Fruit fly (Drosophila melanogaster) whole organism, embryonic: ENCODE data around the gene CG17572.

ENCODE experiments used
- Antp ChIP-seq: fragments of 200-800 bp; sonication (Bioruptor generic); optimal IDR thresholded peaks from 3 replicates; lab custom pipeline; 2016; ENCODE audit warnings: missing biosample characterization, missing genetic modification characterization
- Atf3 ChIP-seq: fragments of 200-800 bp; sonication (Bioruptor generic); optimal IDR thresholded peaks from 3 replicates; lab custom pipeline; 2016; ENCODE audit warnings: missing biosample characterization, missing genetic modification characterization
- B-H1 ChIP-seq: fragments of 200-800 bp; sonication (Bioruptor generic); IDR thresholded peaks from 3 replicates; pipeline ENCODE4 v1.3.6; 2022; ENCODE audit warnings: missing biosample characterization, missing genetic modification characterization
- Bdp1 ChIP-seq: fragments of 200-800 bp; sonication (Bioruptor generic); optimal IDR thresholded peaks from 3 replicates; lab custom pipeline; 2016; ENCODE audit warnings: missing biosample characterization, missing genetic modification characterization
- BtbVII ChIP-seq: fragments of 200-800 bp; sonication (Bioruptor generic); optimal IDR thresholded peaks from 3 replicates; lab custom pipeline; 2017; ENCODE audit warnings: missing biosample characterization, mild to moderate bottlenecking, missing genetic modification characterization
- CG10274 ChIP-seq: fragments of 200-800 bp; sonication (Bioruptor generic); optimal IDR thresholded peaks from 3 replicates; lab custom pipeline; 2017; ENCODE audit warnings: missing biosample characterization, mild to moderate bottlenecking, missing genetic modification characterization
- CG11085 ChIP-seq: fragments of 200-800 bp; sonication (Bioruptor generic); IDR thresholded peaks from 2 replicates; pipeline ENCODE4 v1.3.6; 2022; ENCODE audit warnings: missing biosample characterization, missing genetic modification characterization
- CG12104 ChIP-seq: fragments of 200-800 bp; sonication (Bioruptor generic); optimal IDR thresholded peaks from 3 replicates; lab custom pipeline; 2016; ENCODE audit warnings: missing biosample characterization, missing genetic modification characterization
- CG12769 ChIP-seq: fragments of 200-800 bp; sonication (Bioruptor generic); optimal IDR thresholded peaks from 2 replicates; lab custom pipeline; 2019; ENCODE audit warnings: missing biosample characterization, mild to moderate bottlenecking, missing genetic modification characterization, moderate library complexity
- CG13123 ChIP-seq: fragments of 200-800 bp; sonication (Bioruptor generic); optimal IDR thresholded peaks from 2 replicates; lab custom pipeline; 2016; ENCODE audit warnings: missing biosample characterization, missing genetic modification characterization
- CG13287 ChIP-seq: fragments of 200-800 bp; sonication (Bioruptor generic); IDR thresholded peaks from 2 replicates; pipeline ENCODE4 v1.3.6; 2022; ENCODE audit warnings: missing biosample characterization, missing genetic modification characterization; ENCODE audit not compliant: partially characterized antibody
- CG14014 ChIP-seq: fragments of 200-800 bp; sonication (Bioruptor generic); IDR thresholded peaks from 2 replicates; pipeline ENCODE4 v1.3.6; 2022; ENCODE audit warnings: missing biosample characterization, missing genetic modification characterization
- CG14050 ChIP-seq: fragments of 200-800 bp; sonication (Bioruptor generic); IDR thresholded peaks from 3 replicates; pipeline ENCODE4 v1.3.6; 2022; ENCODE audit warnings: missing biosample characterization, missing genetic modification characterization
- CG14860 ChIP-seq: fragments of 200-800 bp; sonication (Bioruptor generic); IDR thresholded peaks from 3 replicates; pipeline ENCODE4 v1.3.6; 2022; ENCODE audit warnings: missing biosample characterization, missing genetic modification characterization; ENCODE audit not compliant: partially characterized antibody
- CG15269 ChIP-seq: fragments of 200-800 bp; sonication (Bioruptor generic); optimal IDR thresholded peaks from 2 replicates; lab custom pipeline; 2018; ENCODE audit warnings: missing biosample characterization, mild to moderate bottlenecking, missing genetic modification characterization, moderate library complexity
- CG15696 ChIP-seq: fragments of 200-800 bp; sonication (Bioruptor generic); optimal IDR thresholded peaks from 2 replicates; lab custom pipeline; 2019; ENCODE audit warnings: missing biosample characterization, mild to moderate bottlenecking, missing genetic modification characterization, moderate library complexity
- CG2116 ChIP-seq: fragments of 200-800 bp; sonication (Bioruptor generic); optimal IDR thresholded peaks from 3 replicates; lab custom pipeline; 2018; ENCODE audit warnings: missing biosample characterization, mild to moderate bottlenecking, missing genetic modification characterization
- CG31441 ChIP-seq: fragments of 200-800 bp; sonication (Bioruptor generic); IDR thresholded peaks from 2 replicates; pipeline ENCODE4 v1.3.6; 2022; ENCODE audit warnings: missing biosample characterization, missing genetic modification characterization
- CG5245 ChIP-seq: fragments of 200-800 bp; sonication (Bioruptor generic); optimal IDR thresholded peaks from 3 replicates; lab custom pipeline; 2016; ENCODE audit warnings: missing biosample characterization, missing genetic modification characterization
- CG7745 ChIP-seq: fragments of 200-800 bp; sonication (Bioruptor generic); optimal IDR thresholded peaks from 2 replicates; lab custom pipeline; 2018; ENCODE audit warnings: missing biosample characterization, mild to moderate bottlenecking, missing genetic modification characterization, moderate library complexity
- D19A ChIP-seq: fragments of 200-800 bp; optimal IDR thresholded peaks from 3 replicates; lab custom pipeline; 2019; ENCODE audit warnings: missing biosample characterization, mild to moderate bottlenecking, missing genetic modification characterization, moderate library complexity
- Fer1 ChIP-seq: fragments of 200-800 bp; sonication (Bioruptor generic); optimal IDR thresholded peaks from 2 replicates; lab custom pipeline; 2017; ENCODE audit warnings: missing biosample characterization, mild to moderate bottlenecking, missing genetic modification characterization
- HLHmδ ChIP-seq: fragments of 200-800 bp; sonication (Bioruptor generic); optimal IDR thresholded peaks from 2 replicates; lab custom pipeline; 2018; ENCODE audit warnings: missing biosample characterization, mild to moderate bottlenecking, missing genetic modification characterization, moderate library complexity
- Hmx ChIP-seq: fragments of 200-800 bp; sonication (Bioruptor generic); optimal IDR thresholded peaks from 2 replicates; lab custom pipeline; 2016; ENCODE audit warnings: missing biosample characterization, missing genetic modification characterization
- Hr3 ChIP-seq: fragments of 200-800 bp; sonication (Bioruptor generic); optimal IDR thresholded peaks from 3 replicates; lab custom pipeline; 2016; ENCODE audit warnings: missing biosample characterization, missing genetic modification characterization
- NfI ChIP-seq: fragments of 200-800 bp; sonication (Bioruptor generic); optimal IDR thresholded peaks from 3 replicates; lab custom pipeline; 2018; ENCODE audit warnings: missing biosample characterization, mild to moderate bottlenecking, missing genetic modification characterization, moderate library complexity
- Optix ChIP-seq: fragments of 200-800 bp; sonication (Bioruptor generic); IDR thresholded peaks from 3 replicates; pipeline ENCODE4 v1.3.6; 2022; ENCODE audit warnings: missing biosample characterization, missing genetic modification characterization
- Pdp1 ChIP-seq, 2 experiments: fragments of 200-800 bp; sonication (Bioruptor generic); optimal IDR thresholded peaks; 3 replicates each; lab custom pipeline; 2016; ENCODE audit warnings: missing biosample characterization in 2 of 2, missing genetic modification characterization in 2 of 2, mild to moderate bottlenecking in 1 of 2, moderate library complexity in 1 of 2
- ac ChIP-seq: fragments of 200-800 bp; sonication (Bioruptor generic); optimal IDR thresholded peaks from 3 replicates; lab custom pipeline; 2017; ENCODE audit warnings: missing biosample characterization, mild to moderate bottlenecking, missing genetic modification characterization
- aop ChIP-seq: fragments of 200-800 bp; sonication (Bioruptor generic); IDR thresholded peaks from 2 replicates; pipeline ENCODE4 v1.3.6; 2022; ENCODE audit warnings: missing biosample characterization, missing genetic modification characterization
- chif ChIP-seq, 2 experiments: fragments of 200-800 bp; sonication (Bioruptor generic); optimal IDR thresholded peaks; 3 replicates each; lab custom pipeline; 2016; ENCODE audit warnings: missing biosample characterization in 2 of 2, missing genetic modification characterization in 2 of 2
- chm ChIP-seq: fragments of 200-800 bp; sonication (Bioruptor generic); IDR thresholded peaks from 2 replicates; pipeline ENCODE4 v1.3.6; 2022; ENCODE audit warnings: missing biosample characterization, missing genetic modification characterization
- chn ChIP-seq: fragments of 200-800 bp; sonication (Bioruptor generic); optimal IDR thresholded peaks from 2 replicates; lab custom pipeline; 2016; ENCODE audit warnings: missing biosample characterization, missing genetic modification characterization
- corto ChIP-seq: fragments of 200-800 bp; sonication (Bioruptor generic); optimal IDR thresholded peaks from 2 replicates; lab custom pipeline; 2016; ENCODE audit warnings: missing biosample characterization, mild to moderate bottlenecking, missing genetic modification characterization, moderate library complexity
- cwo ChIP-seq: fragments of 200-800 bp; sonication (Bioruptor generic); optimal IDR thresholded peaks from 3 replicates; lab custom pipeline; 2017; ENCODE audit warnings: missing biosample characterization, missing genetic modification characterization, mild to moderate bottlenecking, moderate library complexity, missing genetic modification reagents
- dan ChIP-seq: fragments of 200-800 bp; sonication (Bioruptor generic); IDR thresholded peaks from 2 replicates; pipeline ENCODE4 v1.3.6; 2022; ENCODE audit warnings: missing biosample characterization, missing genetic modification characterization
- dm ChIP-seq: fragments of 200-800 bp; sonication (Bioruptor generic); optimal IDR thresholded peaks from 3 replicates; lab custom pipeline; 2016; ENCODE audit warnings: missing biosample characterization, missing genetic modification characterization
- ems ChIP-seq: fragments of 200-800 bp; sonication (Bioruptor generic); optimal IDR thresholded peaks from 3 replicates; lab custom pipeline; 2016; ENCODE audit warnings: missing biosample characterization, missing genetic modification characterization
- fru ChIP-seq: fragments of >200 bp; optimal IDR thresholded peaks from 2 replicates; lab custom pipeline; 2017
- h ChIP-seq: fragments of >200 bp; optimal IDR thresholded peaks from 2 replicates; lab custom pipeline; 2017
- jing ChIP-seq: fragments of 200-800 bp; sonication (Bioruptor generic); optimal IDR thresholded peaks from 2 replicates; lab custom pipeline; 2018; ENCODE audit warnings: missing biosample characterization, mild to moderate bottlenecking, missing genetic modification characterization
- nerfin-2 ChIP-seq: fragments of 200-800 bp; sonication (Bioruptor generic); IDR thresholded peaks from 2 replicates; pipeline ENCODE4 v1.3.6; 2022; ENCODE audit warnings: missing biosample characterization, missing genetic modification characterization; ENCODE audit not compliant: partially characterized antibody
- prd ChIP-seq, 3 experiments: fragments of >200 bp in 2 of 3; fragments of 200-800 bp in 1 of 3; sonication (Bioruptor generic) in 1 of 3; optimal IDR thresholded peaks in 2 of 3; IDR thresholded peaks in 1 of 3; 2 replicates in 2 of 3; 3 replicates in 1 of 3; pipeline versions ENCODE4 v1.3.6 to Lab custom; 2017 to 2022; ENCODE audit warnings: missing biosample characterization in 1 of 3, missing genetic modification characterization in 1 of 3
- salm ChIP-seq: fragments of 200-800 bp; sonication (Bioruptor generic); optimal IDR thresholded peaks from 2 replicates; lab custom pipeline; 2018; ENCODE audit warnings: missing biosample characterization, mild to moderate bottlenecking, missing genetic modification characterization
- scrt ChIP-seq: fragments of 200-800 bp; sonication (Bioruptor generic); optimal IDR thresholded peaks from 2 replicates; lab custom pipeline; 2018; ENCODE audit warnings: missing biosample characterization, mild to moderate bottlenecking, missing genetic modification characterization, moderate library complexity
- tio ChIP-seq: fragments of 200-800 bp; sonication (Bioruptor generic); optimal IDR thresholded peaks from 2 replicates; lab custom pipeline; 2017; ENCODE audit warnings: missing biosample characterization, missing genetic modification characterization, inconsistent platforms
- tx ChIP-seq: fragments of 200-800 bp; sonication (Bioruptor generic); optimal IDR thresholded peaks from 2 replicates; lab custom pipeline; 2016; ENCODE audit warnings: missing biosample characterization, missing genetic modification characterization
- vfl ChIP-seq: fragments of 200-800 bp; sonication (Bioruptor generic); optimal IDR thresholded peaks from 2 replicates; lab custom pipeline; 2016; ENCODE audit warnings: missing biosample characterization, missing genetic modification characterization
- wek ChIP-seq: fragments of 200-800 bp; sonication (Bioruptor generic); optimal IDR thresholded peaks from 3 replicates; lab custom pipeline; 2018; ENCODE audit warnings: missing biosample characterization, mild to moderate bottlenecking, missing genetic modification characterization, moderate library complexity
- zfh1 ChIP-seq: fragments of 200-800 bp; sonication (Bioruptor generic); IDR thresholded peaks from 3 replicates; pipeline ENCODE4 v1.3.6; 2022; ENCODE audit warnings: missing biosample characterization, missing genetic modification characterization

Gene CG17572

DNA sequence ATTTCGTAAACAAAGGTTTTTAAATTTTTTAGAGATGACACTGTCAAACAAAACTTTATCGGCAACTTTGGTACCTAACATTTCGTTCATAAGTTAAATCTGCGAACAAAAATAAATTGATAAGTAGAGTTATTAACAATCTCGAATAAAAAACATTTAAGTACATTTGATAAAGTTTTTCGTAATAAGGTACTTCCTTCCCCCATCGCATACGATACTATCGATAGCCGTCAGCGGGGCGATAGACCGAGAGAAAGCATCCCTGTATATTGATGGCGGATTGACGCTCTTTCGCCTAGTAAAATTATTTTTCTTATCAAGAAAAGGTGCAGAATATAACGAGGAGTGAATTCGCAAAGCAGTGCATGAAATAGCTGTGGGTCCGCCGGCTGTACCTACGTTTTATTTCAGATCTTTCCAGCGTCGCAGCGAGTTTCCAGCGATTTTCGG, 28.8 kb downstream of the CG17572 start, which contains the start of the genes Ttc19 and Acn (continued):
- TF ChIP-seq Optix (GFP tag; lab: Robert Waterston, UW) = peak; percentile 66; the same call in 2 of the 3 replicates
- TF ChIP-seq chn (GFP tag; lab: Kevin White, UChicago) = peak; percentile 91
- TF ChIP-seq, all 482 proteins: peak for 398

DNA sequence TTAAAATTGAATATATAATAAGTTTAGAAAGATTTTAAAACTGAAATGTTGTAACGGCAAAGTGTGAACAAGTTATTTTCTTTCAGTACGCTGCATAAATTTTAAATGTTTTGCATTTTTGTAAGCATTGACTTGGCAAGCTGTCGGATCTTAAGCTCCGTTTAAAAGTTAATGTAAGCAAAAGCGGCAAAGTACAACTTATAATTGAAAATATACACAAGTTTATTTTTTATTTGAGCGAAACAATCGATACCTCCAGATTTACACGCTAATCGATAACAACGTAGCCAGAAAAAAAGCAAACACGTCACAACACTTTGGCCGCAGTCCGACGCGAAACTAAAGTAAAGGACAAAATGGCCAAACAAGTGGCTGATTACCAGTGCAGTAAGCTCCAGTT, 32.4 kb downstream of the CG17572 start, which contains the start of gene Catsup:
Catsup (plus strand) TSS at position 273 of the 400 bp plus-strand sequence.
- TF ChIP-seq ac (GFP tag; lab: Kevin White, UChicago) (no peak), D19A (tag; lab: Kevin White, UChicago) (no peak), CG12769 (tag; lab: Kevin White, UChicago) (no peak), tio (GFP tag; lab: Kevin White, UChicago) (no peak), B-H1 (no peak), Atf3 (GFP tag; lab: Kevin White, UChicago) (no peak), prd (optimal IDR thresholded peaks at IDR 0.05; lab: Kevin White, UChicago) (no peak), prd (GFP tag; IDR thresholded peaks at IDR 0.05; lab: Robert Waterston, UW) (no peak), CG11085 (no peak), CG5245 (GFP tag; lab: Kevin White, UChicago) (no peak), corto (GFP tag; lab: Kevin White, UChicago) (no peak), wek (GFP tag; lab: Kevin White, UChicago) (no peak), CG13287 (GFP tag; lab: Robert Waterston, UW) (peak; percentile 84), salm (no peak), tx (GFP tag; lab: Kevin White, UChicago) (no peak), h (lab: Kevin White, UChicago) (no peak), zfh1 (GFP tag; lab: Robert Waterston, UW) (no peak), chif (GFP tag; optimal IDR thresholded peaks at IDR 0.05; lab: Kevin White, UChicago) (no peak), nerfin-2 (GFP tag; lab: Robert Waterston, UW) (peak; percentile 56; the same call in 1 of the 2 replicates), NfI (GFP tag; lab: Kevin White, UChicago) (no peak), scrt (GFP tag; lab: Kevin White, UChicago) (no peak), ems (no peak), aop (GFP tag; lab: Robert Waterston, UW) (no peak), CG14014 (GFP tag; lab: Robert Waterston, UW) (no peak), CG2116 (GFP tag; lab: Kevin White, UChicago) (peak; percentile 74), vfl (GFP tag; lab: Kevin White, UChicago) (no peak), CG12104 (GFP tag; lab: Kevin White, UChicago) (no peak), cwo (GFP tag; lab: Kevin White, UChicago) (no peak), CG7745 (tag; lab: Kevin White, UChicago) (no peak), Fer1 (GFP tag; lab: Kevin White, UChicago) (no peak), CG10274 (no peak), CG14050 (GFP tag; lab: Robert Waterston, UW) (no peak), chm (GFP tag; lab: Robert Waterston, UW) (no peak), Hmx (no peak), Bdp1 (GFP tag; lab: Kevin White, UChicago) (no peak), CG14860 (GFP tag; lab: Robert Waterston, UW) (peak; percentile 47; the same call in 2 of the 3 replicates), CG15696 (no peak), fru (lab: Kevin White, UChicago) (no peak), Pdp1 (GFP tag; optimal IDR thresholded peaks at IDR 0.05; lab: Kevin White, UChicago) (no peak), Antp (no peak), BtbVII (GFP tag; lab: Kevin White, UChicago) (no peak), HLHmδ (GFP tag; lab: Kevin White, UChicago) (no peak), dan (GFP tag; lab: Robert Waterston, UW) (no peak), dm (GFP tag; lab: Kevin White, UChicago) (no peak), CG13123 (GFP tag; lab: Kevin White, UChicago) (no peak), jing (no peak), CG15269 (tag; lab: Kevin White, UChicago) (no peak), Hr3 (no peak), CG31441 (GFP tag; lab: Robert Waterston, UW) (no peak)
